Fruit fly (Drosophila melanogaster) whole organism, embryonic: Measurements from ENCODE around the gene tra.

Source experiments
- Adf1 ChIP-seq: fragments of 200-800 bp; sonication (Bioruptor generic); IDR thresholded peaks from 2 replicates; pipeline ENCODE4 v1.3.6; 2022; ENCODE audit warnings: missing biosample characterization, missing genetic modification characterization
- Atf-2 ChIP-seq: fragments of 200-800 bp; sonication (Bioruptor generic); optimal IDR thresholded peaks from 2 replicates; lab custom pipeline; 2016; ENCODE audit warnings: missing biosample characterization, missing genetic modification characterization
- Atf3 ChIP-seq: fragments of 200-800 bp; sonication (Bioruptor generic); optimal IDR thresholded peaks from 3 replicates; lab custom pipeline; 2016; ENCODE audit warnings: missing biosample characterization, missing genetic modification characterization
- Awh ChIP-seq: fragments of 200-800 bp; sonication (Bioruptor generic); IDR thresholded peaks from 2 replicates; pipeline ENCODE4, ENCODE4 v1.3.6; 2022; ENCODE audit warnings: missing biosample characterization, missing genetic modification characterization
- CG10431 ChIP-seq: fragments of 200-800 bp; sonication (Bioruptor generic); optimal IDR thresholded peaks from 3 replicates; lab custom pipeline; 2018; ENCODE audit warnings: missing biosample characterization, mild to moderate bottlenecking, missing genetic modification characterization
- CG10565 ChIP-seq: fragments of 200-800 bp; sonication (Bioruptor generic); optimal IDR thresholded peaks from 3 replicates; lab custom pipeline; 2016; ENCODE audit warnings: missing biosample characterization, mild to moderate bottlenecking, missing genetic modification characterization
- CG11093 ChIP-seq: fragments of 200-800 bp; sonication (Bioruptor generic); IDR thresholded peaks from 3 replicates; pipeline ENCODE4 v1.3.6; 2022; ENCODE audit warnings: missing biosample characterization, missing genetic modification characterization
- CG11696 ChIP-seq: fragments of 200-800 bp; sonication (Bioruptor generic); IDR thresholded peaks from 2 replicates; pipeline ENCODE4 v1.3.6; 2022; ENCODE audit warnings: missing biosample characterization, missing genetic modification characterization
- CG12744 ChIP-seq: fragments of 200-800 bp; sonication (Bioruptor generic); optimal IDR thresholded peaks from 2 replicates; lab custom pipeline; 2016; ENCODE audit warnings: missing biosample characterization, missing genetic modification characterization
- CG12769 ChIP-seq: fragments of 200-800 bp; sonication (Bioruptor generic); optimal IDR thresholded peaks from 2 replicates; lab custom pipeline; 2019; ENCODE audit warnings: missing biosample characterization, mild to moderate bottlenecking, missing genetic modification characterization, moderate library complexity
- CG13123 ChIP-seq: fragments of 200-800 bp; sonication (Bioruptor generic); optimal IDR thresholded peaks from 2 replicates; lab custom pipeline; 2016; ENCODE audit warnings: missing biosample characterization, missing genetic modification characterization
- CG13296 ChIP-seq: fragments of 200-800 bp; sonication (Bioruptor generic); optimal IDR thresholded peaks from 3 replicates; lab custom pipeline; 2018; ENCODE audit warnings: missing biosample characterization, mild to moderate bottlenecking, missing genetic modification characterization
- CG13624 ChIP-seq: fragments of 200-800 bp; sonication (Bioruptor generic); optimal IDR thresholded peaks from 2 replicates; lab custom pipeline; 2016; ENCODE audit warnings: missing biosample characterization, missing genetic modification characterization
- CG13775 ChIP-seq: fragments of 200-800 bp; sonication (Bioruptor generic); optimal IDR thresholded peaks from 3 replicates; lab custom pipeline; 2017; ENCODE audit warnings: missing biosample characterization, mild to moderate bottlenecking, missing genetic modification characterization
- CG15011 ChIP-seq: fragments of 200-800 bp; sonication (Bioruptor generic); optimal IDR thresholded peaks from 3 replicates; lab custom pipeline; 2018; ENCODE audit warnings: missing biosample characterization, mild to moderate bottlenecking, missing genetic modification characterization
- CG2202 ChIP-seq: fragments of 200-800 bp; sonication (Bioruptor generic); optimal IDR thresholded peaks from 2 replicates; lab custom pipeline; 2018; ENCODE audit warnings: missing biosample characterization, mild to moderate bottlenecking, missing genetic modification characterization
- CG3065 ChIP-seq: fragments of 200-800 bp; sonication (Bioruptor generic); optimal IDR thresholded peaks from 2 replicates; lab custom pipeline; 2016; ENCODE audit warnings: missing biosample characterization, missing genetic modification characterization
- CG4360 ChIP-seq: fragments of 200-800 bp; sonication (Bioruptor generic); IDR thresholded peaks from 2 replicates; pipeline ENCODE4 v1.3.6; 2022; ENCODE audit warnings: missing biosample characterization, missing genetic modification characterization
- CG4707 ChIP-seq: fragments of 200-800 bp; sonication (Bioruptor generic); optimal IDR thresholded peaks from 2 replicates; lab custom pipeline; 2018; ENCODE audit warnings: missing biosample characterization, mild to moderate bottlenecking, missing genetic modification characterization, moderate library complexity
- CG7357 ChIP-seq: fragments of 200-800 bp; sonication (Bioruptor generic); IDR thresholded peaks from 3 replicates; pipeline ENCODE4 v1.3.6; 2022; ENCODE audit warnings: missing biosample characterization, missing genetic modification characterization
- CG7786 ChIP-seq: fragments of 200-800 bp; sonication (Bioruptor generic); optimal IDR thresholded peaks from 2 replicates; lab custom pipeline; 2016; ENCODE audit warnings: missing biosample characterization, missing genetic modification characterization
- CG7963 ChIP-seq: fragments of 200-800 bp; sonication (Bioruptor generic); IDR thresholded peaks from 3 replicates; pipeline ENCODE4 v1.3.6; 2022; ENCODE audit warnings: missing biosample characterization, missing genetic modification characterization; ENCODE audit not compliant: partially characterized antibody
- CG9817 ChIP-seq: fragments of 200-800 bp; sonication (Bioruptor generic); optimal IDR thresholded peaks from 2 replicates; lab custom pipeline; 2018; ENCODE audit warnings: missing biosample characterization, mild to moderate bottlenecking, missing genetic modification characterization, moderate library complexity
- Camta ChIP-seq: fragments of 200-800 bp; sonication (Bioruptor generic); optimal IDR thresholded peaks from 2 replicates; lab custom pipeline; 2016; ENCODE audit warnings: missing biosample characterization, missing genetic modification characterization
- Dek ChIP-seq: fragments of 200-800 bp; sonication (Bioruptor generic); optimal IDR thresholded peaks from 3 replicates; lab custom pipeline; 2019; ENCODE audit warnings: missing biosample characterization, mild to moderate bottlenecking, missing genetic modification characterization, moderate library complexity
- Dfd ChIP-seq, 2 experiments: fragments of >200 bp; optimal IDR thresholded peaks; 2 replicates each; lab custom pipeline; 2017; ENCODE audit warnings: missing biosample characterization in 2 of 2, missing genetic modification characterization in 2 of 2
- Doc3 ChIP-seq: fragments of 200-800 bp; sonication (Bioruptor generic); IDR thresholded peaks from 3 replicates; pipeline ENCODE4 v1.3.6; 2022; ENCODE audit warnings: missing biosample characterization, missing genetic modification characterization; ENCODE audit not compliant: partially characterized antibody
- Dp ChIP-seq: fragments of 200-800 bp; sonication (Bioruptor generic); optimal IDR thresholded peaks from 2 replicates; lab custom pipeline; 2018; ENCODE audit warnings: missing biosample characterization, mild to moderate bottlenecking, missing genetic modification characterization, moderate library complexity
- Gug ChIP-seq: fragments of 200-800 bp; sonication (Bioruptor generic); IDR thresholded peaks from 4 replicates; pipeline ENCODE4 v1.3.6; 2022; ENCODE audit warnings: missing biosample characterization, missing genetic modification characterization
- HLH4C ChIP-seq: fragments of 200-800 bp; sonication (Bioruptor generic); IDR thresholded peaks from 3 replicates; pipeline ENCODE4 v1.3.6; 2022; ENCODE audit warnings: missing biosample characterization, missing genetic modification characterization; ENCODE audit not compliant: partially characterized antibody
- Hmx ChIP-seq: fragments of 200-800 bp; sonication (Bioruptor generic); optimal IDR thresholded peaks from 2 replicates; lab custom pipeline; 2016; ENCODE audit warnings: missing biosample characterization, missing genetic modification characterization
- Hr39 ChIP-seq: fragments of >200 bp; optimal IDR thresholded peaks from 2 replicates; lab custom pipeline; 2017
- Lpt ChIP-seq: fragments of >200 bp; optimal IDR thresholded peaks from 2 replicates; lab custom pipeline; 2018; ENCODE audit warnings: missing biosample characterization, missing genetic modification characterization
- MTF-1 ChIP-seq: fragments of 200-800 bp; sonication (Bioruptor generic); optimal IDR thresholded peaks from 2 replicates; lab custom pipeline; 2018; ENCODE audit warnings: missing biosample characterization, mild to moderate bottlenecking, missing genetic modification characterization, borderline replicate concordance
- Mrtf ChIP-seq: fragments of 200-800 bp; sonication (Bioruptor generic); IDR thresholded peaks from 3 replicates; pipeline ENCODE4 v1.3.6; 2022; ENCODE audit warnings: missing biosample characterization, missing genetic modification characterization
- Nf-YC ChIP-seq: fragments of 200-800 bp; optimal IDR thresholded peaks from 3 replicates; lab custom pipeline; 2019; ENCODE audit warnings: missing biosample characterization, mild to moderate bottlenecking, missing genetic modification characterization, moderate library complexity
- PHDP ChIP-seq: fragments of 200-800 bp; sonication (Bioruptor generic); optimal IDR thresholded peaks from 3 replicates; lab custom pipeline; 2018; ENCODE audit warnings: missing biosample characterization, mild to moderate bottlenecking, missing genetic modification characterization, moderate library complexity
- Ravus ChIP-seq: fragments of 200-800 bp; sonication (Bioruptor generic); IDR thresholded peaks from 2 replicates; pipeline ENCODE4 v1.3.6; 2022; ENCODE audit warnings: missing biosample characterization, missing genetic modification characterization
- Sry-β ChIP-seq: fragments of 200-800 bp; sonication (Bioruptor generic); optimal IDR thresholded peaks from 2 replicates; lab custom pipeline; 2018; ENCODE audit warnings: missing biosample characterization, mild to moderate bottlenecking, missing genetic modification characterization, moderate library complexity
- bigmax ChIP-seq: fragments of 200-800 bp; sonication (Bioruptor generic); optimal IDR thresholded peaks from 2 replicates; lab custom pipeline; 2018; ENCODE audit warnings: missing biosample characterization, mild to moderate bottlenecking, missing genetic modification characterization
- btn ChIP-seq: fragments of 200-800 bp; sonication (Bioruptor generic); optimal IDR thresholded peaks from 2 replicates; lab custom pipeline; 2016; ENCODE audit warnings: missing biosample characterization, missing genetic modification characterization
- caup ChIP-seq: fragments of 200-800 bp; sonication (Bioruptor generic); optimal IDR thresholded peaks from 3 replicates; lab custom pipeline; 2017; ENCODE audit warnings: missing biosample characterization, mild to moderate bottlenecking, missing genetic modification characterization, moderate library complexity; ENCODE audit not compliant: severe bottlenecking
- chif ChIP-seq, 2 experiments: fragments of 200-800 bp; sonication (Bioruptor generic); optimal IDR thresholded peaks; 3 replicates each; lab custom pipeline; 2016; ENCODE audit warnings: missing biosample characterization in 2 of 2, missing genetic modification characterization in 2 of 2
- chinmo ChIP-seq: fragments of 200-800 bp; sonication (Bioruptor generic); IDR thresholded peaks from 4 replicates; pipeline ENCODE4 v1.3.6; 2022; ENCODE audit warnings: missing biosample characterization, missing genetic modification characterization; ENCODE audit not compliant: partially characterized antibody
- dimm ChIP-seq: fragments of 200-800 bp; sonication (Bioruptor generic); IDR thresholded peaks from 2 replicates; pipeline ENCODE4 v1.3.6; 2022; ENCODE audit warnings: missing biosample characterization, missing genetic modification characterization
- hb ChIP-seq: fragments of 200-800 bp; sonication (Bioruptor generic); IDR thresholded peaks from 3 replicates; pipeline ENCODE4 v1.3.6; 2022; ENCODE audit warnings: missing biosample characterization, missing genetic modification characterization; ENCODE audit not compliant: partially characterized antibody
- insv ChIP-seq, 2 experiments: fragments of 200-800 bp; sonication (Bioruptor generic); optimal IDR thresholded peaks; 3 replicates each; lab custom pipeline; 2016 to 2018; ENCODE audit warnings: missing biosample characterization in 2 of 2, missing genetic modification characterization in 2 of 2
- nmo ChIP-seq: fragments of 200-800 bp; sonication (Bioruptor generic); optimal IDR thresholded peaks from 2 replicates; lab custom pipeline; 2018; ENCODE audit warnings: missing biosample characterization, mild to moderate bottlenecking, missing genetic modification characterization, moderate library complexity
- rib ChIP-seq: fragments of 200-800 bp; sonication (Bioruptor generic); IDR thresholded peaks from 2 replicates; pipeline ENCODE4 v1.3.6; 2022; ENCODE audit warnings: missing biosample characterization, missing genetic modification characterization
- unc-4 ChIP-seq: fragments of 200-800 bp; sonication (Bioruptor generic); IDR thresholded peaks from 2 replicates; pipeline ENCODE4 v1.3.6; 2022; ENCODE audit warnings: missing biosample characterization, missing genetic modification characterization; ENCODE audit not compliant: partially characterized antibody
- z ChIP-seq: fragments of 200-800 bp; sonication (Bioruptor generic); IDR thresholded peaks from 3 replicates; pipeline ENCODE4 v1.3.6; 2022; ENCODE audit warnings: missing biosample characterization, missing genetic modification characterization

The tra gene

dm6 chr3L:16635566-16636210 lies 44.8 kb upstream of the tra start (continued):
- TF ChIP-seq Lpt (GFP tag; lab: Kevin White, UChicago) (no peak), CG10431 (GFP tag; lab: Kevin White, UChicago) (no peak), hb (GFP tag; lab: Robert Waterston, UW) (no peak), Dfd (GFP tag; optimal IDR thresholded peaks at IDR 0.05; lab: Kevin White, UChicago) (no peak), bigmax (GFP tag; lab: Kevin White, UChicago) (no peak), chif (GFP tag; optimal IDR thresholded peaks at IDR 0.05; lab: Kevin White, UChicago) (peak in 1 of 2 experiments; percentile 6), Dek (tag; lab: Kevin White, UChicago) (no peak), CG7786 (GFP tag; lab: Kevin White, UChicago) (no peak), CG9817 (tag; lab: Kevin White, UChicago) (no peak), CG12744 (GFP tag; lab: Kevin White, UChicago) (no peak), Adf1 (GFP tag; lab: Robert Waterston, UW) (no peak), btn (no peak), Mrtf (0 out of 3 replicates have a peak, but pooled peaks have one; percentile 18), CG4707 (GFP tag; lab: Kevin White, UChicago) (no peak), Hr39 (lab: Kevin White, UChicago) (no peak), nmo (peak; percentile 51), CG3065 (GFP tag; lab: Kevin White, UChicago) (no peak), Atf-2 (GFP tag; lab: Kevin White, UChicago) (no peak), CG15011 (GFP tag; lab: Kevin White, UChicago) (no peak), Nf-YC (tag; lab: Kevin White, UChicago) (no peak), MTF-1 (GFP tag; lab: Kevin White, UChicago) (no peak), CG7963 (GFP tag; lab: Robert Waterston, UW) (no peak), Hmx (no peak), CG13296 (GFP tag; lab: Kevin White, UChicago) (no peak), PHDP (peak; percentile 12), rib (no peak), CG7357 (GFP tag; lab: Robert Waterston, UW) (no peak), Atf3 (no peak), Doc3 (GFP tag; lab: Robert Waterston, UW) (no peak), Camta (GFP tag; lab: Kevin White, UChicago) (no peak), CG2202 (tag; lab: Kevin White, UChicago) (no peak), CG12769 (tag; lab: Kevin White, UChicago) (no peak), Gug (GFP tag; lab: Robert Waterston, UW) (no peak), Ravus (GFP tag; lab: Robert Waterston, UW) (no peak), dimm (no peak), Awh (no peak), CG13624 (no peak), z (GFP tag; lab: Robert Waterston, UW) (no peak), CG13775 (no peak), caup (GFP tag; lab: Kevin White, UChicago) (no peak), CG11696 (GFP tag; lab: Robert Waterston, UW) (no peak), chinmo (no peak), CG10565 (GFP tag; lab: Kevin White, UChicago) (no peak), CG11093 (no peak), Dp (GFP tag; lab: Kevin White, UChicago) (no peak), insv (GFP tag; optimal IDR thresholded peaks at IDR 0.05; lab: Kevin White, UChicago) (no peak), Sry-β (no peak), HLH4C (no peak), CG13123 (GFP tag; lab: Kevin White, UChicago) (no peak), unc-4 (GFP tag; lab: Robert Waterston, UW) (no peak), CG4360 (GFP tag; lab: Robert Waterston, UW) (no peak)
